Fruit fly (Drosophila melanogaster): ENCODE measurements around the gene CG4452.
A peak's percentile ranks its signal among the peaks of the same experiment; 100 is the strongest.

The CG4452 gene

DNA sequence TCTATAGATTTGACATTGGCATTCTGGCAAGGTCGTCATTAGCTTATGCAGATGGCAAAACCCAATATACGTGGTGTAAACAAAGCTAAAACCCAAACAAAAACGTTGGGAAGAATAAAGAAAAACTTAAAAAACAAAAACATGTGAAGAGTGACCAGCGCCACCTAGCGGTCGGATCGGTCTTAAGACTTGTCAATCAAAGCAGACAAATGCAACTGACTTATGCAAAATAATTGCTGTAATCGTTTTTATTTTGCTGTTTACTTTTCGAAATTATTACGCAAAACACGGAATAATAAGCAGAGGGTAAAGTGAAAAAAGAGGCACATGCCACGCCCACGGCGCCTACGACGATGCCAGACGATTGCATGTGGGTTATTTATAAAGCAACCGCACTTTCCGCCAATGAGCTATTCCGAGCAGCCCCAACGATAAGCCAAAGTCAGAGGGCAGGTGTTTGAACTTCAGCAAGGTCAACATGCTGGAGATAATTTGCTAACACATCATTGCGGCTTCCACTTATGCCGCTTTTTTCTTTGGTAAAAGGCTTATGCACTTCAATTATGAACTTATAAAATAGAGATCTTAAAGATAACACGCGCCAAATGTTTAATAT lies 10.9 kb upstream of the CG4452 start:
- no peak for TF ChIP-seq rgr (GFP tag; optimal IDR thresholded peaks at IDR 0.05)
- no peak for TF ChIP-seq HLH106 (tag; optimal IDR thresholded peaks at IDR 0.05)
- no peak for TF ChIP-seq brk (GFP tag; optimal IDR thresholded peaks at IDR 0.05)
- TF ChIP-seq OdsH (GFP tag; optimal IDR thresholded peaks at IDR 0.05), result no peak
- TF ChIP-seq dsf (GFP tag; optimal IDR thresholded peaks at IDR 0.05; ENCODE audit: borderline replicate concordance), result no peak
- TF ChIP-seq woc (GFP tag; optimal IDR thresholded peaks at IDR 0.05), result no peak
- no peak for TF ChIP-seq sv (GFP tag; optimal IDR thresholded peaks at IDR 0.05)
- TF ChIP-seq dmrt93B (GFP tag; optimal IDR thresholded peaks at IDR 0.05), result no peak
- TF ChIP-seq Sp1 (GFP tag; optimal IDR thresholded peaks at IDR 0.05), result no peak
- no peak for TF ChIP-seq jim (GFP tag; optimal IDR thresholded peaks at IDR 0.05)
- no peak for TF ChIP-seq foxo (GFP tag; optimal IDR thresholded peaks at IDR 0.05)
- no peak for TF ChIP-seq fru (GFP tag; optimal IDR thresholded peaks at IDR 0.05)
- no peak for TF ChIP-seq ey (GFP tag; optimal IDR thresholded peaks at IDR 0.05)
- TF ChIP-seq CG32264 (GFP tag; optimal IDR thresholded peaks at IDR 0.05), result no peak
- TF ChIP-seq Hnf4 (GFP tag; optimal IDR thresholded peaks at IDR 0.05), result no peak

DNA sequence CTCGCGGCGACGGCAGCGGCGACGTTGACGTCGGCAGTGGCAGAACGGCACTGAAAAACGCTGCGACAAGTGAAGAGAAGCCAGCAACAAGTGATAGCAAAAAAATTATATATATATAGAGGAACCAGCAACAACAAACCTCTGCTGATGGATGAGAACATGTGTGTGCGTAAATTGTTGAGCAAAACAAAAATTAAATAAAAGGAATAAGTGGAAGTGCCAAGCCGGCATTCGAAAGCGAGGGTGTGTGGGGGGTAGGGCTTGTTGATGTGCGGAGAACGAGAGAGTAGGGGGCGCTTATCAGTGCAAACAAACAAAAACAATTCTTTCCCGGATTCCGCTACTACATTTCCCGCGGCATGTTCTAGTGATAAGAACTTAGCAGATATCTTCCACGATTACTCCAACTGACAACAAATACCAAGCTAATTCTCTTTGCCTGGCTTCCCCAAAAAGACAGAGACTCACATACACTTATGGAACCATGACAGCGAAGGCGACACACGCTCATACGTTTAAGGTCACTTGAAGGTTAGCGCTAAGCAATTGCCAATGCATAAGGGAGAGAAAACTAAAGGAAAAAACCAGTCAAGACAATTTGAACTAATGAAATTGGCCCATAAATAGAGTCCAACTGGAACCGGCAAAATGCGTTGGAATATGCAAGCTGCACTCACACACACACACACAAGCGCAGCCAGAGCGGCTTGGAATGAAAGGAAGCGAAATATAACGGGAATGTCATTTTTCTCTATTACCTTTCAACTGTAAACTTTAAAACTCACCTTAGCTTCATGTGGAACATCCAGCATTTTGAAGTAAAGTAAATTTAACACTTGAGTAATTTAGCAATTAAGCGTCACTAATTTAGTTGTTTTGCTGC lies 9.1 kb upstream of the CG4452 start:
- TF ChIP-seq OdsH (GFP tag; optimal IDR thresholded peaks at IDR 0.05), result no peak
- no peak for TF ChIP-seq fru (GFP tag; optimal IDR thresholded peaks at IDR 0.05)
- no peak for TF ChIP-seq Hr83 (GFP tag; optimal IDR thresholded peaks at IDR 0.05; ENCODE audit: poor library complexity, severe bottlenecking)
- TF ChIP-seq HLH106 (tag; optimal IDR thresholded peaks at IDR 0.05), result no peak
- no peak for TF ChIP-seq woc (GFP tag; optimal IDR thresholded peaks at IDR 0.05)
- no peak for TF ChIP-seq Dfd (GFP tag; optimal IDR thresholded peaks at IDR 0.05)
- TF ChIP-seq Hr78 (GFP tag; optimal IDR thresholded peaks at IDR 0.05), result no peak
- no peak for TF ChIP-seq N (GFP tag; optimal IDR thresholded peaks at IDR 0.05)
- no peak for TF ChIP-seq Jra (GFP tag; optimal IDR thresholded peaks at IDR 0.05)
- no peak for TF ChIP-seq dmrt93B (GFP tag; optimal IDR thresholded peaks at IDR 0.05)
- no peak for TF ChIP-seq brk (GFP tag; optimal IDR thresholded peaks at IDR 0.05)
- TF ChIP-seq Sp1 (GFP tag; optimal IDR thresholded peaks at IDR 0.05), result peak; percentile 26
- TF ChIP-seq Hnf4 (GFP tag; optimal IDR thresholded peaks at IDR 0.05), result no peak
- TF ChIP-seq Vsx2 (GFP tag; optimal IDR thresholded peaks at IDR 0.05; ENCODE audit: partially characterized antibody), result no peak
- TF ChIP-seq sage (GFP tag; optimal IDR thresholded peaks at IDR 0.05), result no peak
- TF ChIP-seq jim (GFP tag; optimal IDR thresholded peaks at IDR 0.05), result no peak
- TF ChIP-seq br (GFP tag; optimal IDR thresholded peaks at IDR 0.05), result no peak
- peak; percentile 27 for TF ChIP-seq h (GFP tag; optimal IDR thresholded peaks at IDR 0.05)
- no peak for TF ChIP-seq sv (GFP tag; optimal IDR thresholded peaks at IDR 0.05)
- TF ChIP-seq Rel (GFP tag; optimal IDR thresholded peaks at IDR 0.05), result peak; percentile 28
- peak; percentile 57 for TF ChIP-seq Rel (tag; optimal IDR thresholded peaks at IDR 0.05)
- no peak for TF ChIP-seq GATAd (GFP tag; optimal IDR thresholded peaks at IDR 0.05)
- no peak for TF ChIP-seq lola (GFP tag; optimal IDR thresholded peaks at IDR 0.05)
- TF ChIP-seq dsf (GFP tag; optimal IDR thresholded peaks at IDR 0.05; ENCODE audit: borderline replicate concordance), result no peak
- no peak for TF ChIP-seq foxo (GFP tag; optimal IDR thresholded peaks at IDR 0.05)
- TF ChIP-seq dl (GFP tag; optimal IDR thresholded peaks at IDR 0.05; ENCODE audit: insufficient read depth in 1 of 2, partially characterized antibody in 2 of 2), result no peak
- TF ChIP-seq psq (GFP tag; optimal IDR thresholded peaks at IDR 0.05), result peak; percentile 75
- no peak for TF ChIP-seq usp (GFP tag; optimal IDR thresholded peaks at IDR 0.05)
- TF ChIP-seq CrebA (GFP tag; optimal IDR thresholded peaks at IDR 0.05; ENCODE audit: borderline replicate concordance), result no peak

DNA sequence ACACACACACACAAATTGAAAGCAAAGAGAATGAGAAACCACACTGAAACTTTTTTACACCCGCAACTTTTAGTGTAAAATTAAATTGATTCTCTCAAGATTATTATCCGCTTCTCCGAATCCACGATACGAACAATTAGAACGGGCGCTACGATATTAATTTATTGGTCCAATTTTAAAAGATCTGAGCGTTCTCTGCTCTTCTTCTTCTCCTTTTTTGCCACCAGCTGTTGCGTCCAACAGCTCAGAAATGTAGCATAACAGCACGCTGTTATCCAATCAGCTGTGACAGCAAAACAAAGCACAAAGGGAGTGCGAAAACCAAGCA lies 8.5 kb upstream of the CG4452 start, which contains the start of the genes UGP and Svip:
TSS of gene UGP (minus strand) at position 223 of the 328 bp plus-strand sequence.
TSS of gene Svip (plus strand) at position 287 of the 328 bp plus-strand sequence.
- TF ChIP-seq Sp1 (GFP tag; optimal IDR thresholded peaks at IDR 0.05) (peak; percentile 5), lola (GFP tag; optimal IDR thresholded peaks at IDR 0.05) (no peak), jim (GFP tag; optimal IDR thresholded peaks at IDR 0.05) (no peak), CrebA (GFP tag; optimal IDR thresholded peaks at IDR 0.05; ENCODE audit: borderline replicate concordance) (no peak), psq (GFP tag; optimal IDR thresholded peaks at IDR 0.05) (peak; percentile 57), Hr78 (GFP tag; optimal IDR thresholded peaks at IDR 0.05) (no peak), Myc (optimal IDR thresholded peaks at IDR 0.05) (no peak), woc (GFP tag; optimal IDR thresholded peaks at IDR 0.05) (no peak), Abd-B (GFP tag; optimal IDR thresholded peaks at IDR 0.05) (no peak), br (GFP tag; optimal IDR thresholded peaks at IDR 0.05) (no peak), sage (GFP tag; optimal IDR thresholded peaks at IDR 0.05) (peak; percentile 45), sv (GFP tag; optimal IDR thresholded peaks at IDR 0.05) (no peak), N (GFP tag; optimal IDR thresholded peaks at IDR 0.05) (no peak), Hr83 (GFP tag; optimal IDR thresholded peaks at IDR 0.05; ENCODE audit: poor library complexity, severe bottlenecking) (peak; percentile 57), dl (GFP tag; optimal IDR thresholded peaks at IDR 0.05; ENCODE audit: insufficient read depth in 1 of 2, partially characterized antibody in 2 of 2) (no peak), tai (GFP tag; optimal IDR thresholded peaks at IDR 0.05) (no peak), fru (GFP tag; optimal IDR thresholded peaks at IDR 0.05) (no peak), GATAd (GFP tag; optimal IDR thresholded peaks at IDR 0.05) (no peak), Jra (GFP tag; optimal IDR thresholded peaks at IDR 0.05) (no peak), foxo (GFP tag; optimal IDR thresholded peaks at IDR 0.05) (peak; percentile 19 to 38), Dfd (GFP tag; optimal IDR thresholded peaks at IDR 0.05) (no peak), dsf (GFP tag; optimal IDR thresholded peaks at IDR 0.05; ENCODE audit: borderline replicate concordance) (no peak), Vsx2 (GFP tag; optimal IDR thresholded peaks at IDR 0.05; ENCODE audit: partially characterized antibody) (no peak), brk (GFP tag; optimal IDR thresholded peaks at IDR 0.05) (peak; percentile 56), h (GFP tag; optimal IDR thresholded peaks at IDR 0.05) (no peak), CG9705 (GFP tag; optimal IDR thresholded peaks at IDR 0.05) (no peak), usp (GFP tag; optimal IDR thresholded peaks at IDR 0.05) (no peak), Rel (GFP tag; optimal IDR thresholded peaks at IDR 0.05) (no peak), Rel (tag; optimal IDR thresholded peaks at IDR 0.05) (peak; percentile 31), CG32264 (GFP tag; optimal IDR thresholded peaks at IDR 0.05) (no peak), Hnf4 (GFP tag; optimal IDR thresholded peaks at IDR 0.05) (peak; percentile 35), dmrt93B (GFP tag; optimal IDR thresholded peaks at IDR 0.05) (no peak), HLH106 (tag; optimal IDR thresholded peaks at IDR 0.05) (no peak), ey (GFP tag; optimal IDR thresholded peaks at IDR 0.05) (no peak), Mio (GFP tag; optimal IDR thresholded peaks at IDR 0.05) (no peak), OdsH (GFP tag; optimal IDR thresholded peaks at IDR 0.05) (peak; percentile 27)
